Worm (Caenorhabditis elegans) whole organism, L4 larva: ENCODE measurements around the gene srh-223.

Experiments
- D1046.2 ChIP-seq: fragments of 200-800 bp; sonication (Bioruptor generic); IDR thresholded peaks from 2 replicates; pipeline ENCODE4 v1.3.6; 2022; ENCODE audit warnings: missing genetic modification characterization, missing compliant biosample characterization
- F26F4.8 ChIP-seq: fragments of 200-800 bp; sonication (Bioruptor generic); conservative IDR thresholded peaks from 2 replicates; pipeline ENCODE4 v1.3.6; 2022; ENCODE audit warnings: missing genetic modification characterization, missing compliant biosample characterization
- F49E8.2 ChIP-seq: sonication (generic microtip); optimal IDR thresholded peaks from 2 replicates; lab custom pipeline; 2016; ENCODE audit warnings: missing compliant biosample characterization, mild to moderate bottlenecking, missing genetic modification characterization, borderline replicate concordance
- Y75B8A.6 ChIP-seq: fragments of 200-800 bp; sonication (Bioruptor generic); IDR thresholded peaks from 2 replicates; pipeline ENCODE4 v1.3.6; 2022; ENCODE audit warnings: missing genetic modification reagents, missing genetic modification characterization, missing compliant biosample characterization
- ZK546.5 ChIP-seq, 2 experiments: sonication (generic microtip); optimal IDR thresholded peaks; 2 replicates each; lab custom pipeline; 2017; ENCODE audit warnings: missing biosample characterization in 2 of 2, missing genetic modification characterization in 2 of 2
- aha-1 ChIP-seq: fragments of 150-350 bp; peaks from one replicate; lab custom pipeline; 2014; ENCODE audit warnings: missing biosample characterization, missing genetic modification characterization
- aly-2 ChIP-seq: sonication (generic microtip); optimal IDR thresholded peaks from 2 replicates; lab custom pipeline; 2018; ENCODE audit warnings: missing biosample characterization, missing genetic modification characterization
- ama-1 ChIP-seq: fragments of 150-350 bp; optimal IDR thresholded peaks from 2 replicates; lab custom pipeline; 2014; ENCODE audit warnings: inconsistent platforms, mixed read lengths
- arid-1 ChIP-seq: fragments of 200-800 bp; sonication (Bioruptor generic); conservative IDR thresholded peaks from 2 replicates; pipeline ENCODE4 v1.3.6; 2022; ENCODE audit warnings: missing genetic modification reagents, missing genetic modification characterization, missing compliant biosample characterization
- attf-4 ChIP-seq: sonication (generic microtip); optimal IDR thresholded peaks from 3 replicates; lab custom pipeline; 2017; ENCODE audit warnings: missing biosample characterization, missing genetic modification characterization
- ceh-28 ChIP-seq: fragments of 150-350 bp; optimal IDR thresholded peaks from 2 replicates; lab custom pipeline; 2014; ENCODE audit warnings: missing biosample characterization, missing genetic modification reagents, missing genetic modification characterization
- ceh-32 ChIP-seq: sonication (generic microtip); optimal IDR thresholded peaks from 2 replicates; lab custom pipeline; 2016; ENCODE audit warnings: mild to moderate bottlenecking, missing genetic modification characterization, missing compliant biosample characterization; ENCODE audit not compliant: poor library complexity
- ceh-44 ChIP-seq: fragments of 200-800 bp; sonication (Bioruptor generic); IDR thresholded peaks from 2 replicates; pipeline ENCODE4 v1.3.6; 2022; ENCODE audit warnings: missing genetic modification reagents, missing genetic modification characterization, missing compliant biosample characterization
- ceh-62 ChIP-seq: sonication (generic microtip); optimal IDR thresholded peaks from 2 replicates; lab custom pipeline; 2017; ENCODE audit warnings: missing biosample characterization, missing genetic modification characterization
- ceh-82 ChIP-seq: sonication (generic microtip); optimal IDR thresholded peaks from 2 replicates; lab custom pipeline; 2017; ENCODE audit warnings: missing biosample characterization, missing genetic modification characterization
- daf-12 ChIP-seq: fragments of 150-350 bp; optimal IDR thresholded peaks from 2 replicates; lab custom pipeline; 2014; ENCODE audit warnings: missing biosample characterization, missing genetic modification reagents, missing genetic modification characterization
- daf-16 ChIP-seq, 3 experiments: sonication (generic microtip); optimal IDR thresholded peaks; 2 replicates each; lab custom pipeline; 2016 to 2017; ENCODE audit warnings: missing genetic modification characterization in 3 of 3, missing genetic modification reagents in 3 of 3, mild to moderate bottlenecking in 2 of 3, missing compliant biosample characterization in 2 of 3, missing biosample characterization in 1 of 3, moderate library complexity in 1 of 3
- daf-19 ChIP-seq: fragments of 200-800 bp; sonication (Bioruptor generic); conservative IDR thresholded peaks from 2 replicates; pipeline ENCODE4 v1.3.6; 2022; ENCODE audit warnings: missing genetic modification characterization, missing compliant biosample characterization
- daf-8 ChIP-seq: fragments of 200-800 bp; sonication (Bioruptor generic); IDR thresholded peaks from 2 replicates; pipeline ENCODE4 v1.3.6; 2022; ENCODE audit warnings: missing genetic modification characterization, missing compliant biosample characterization
- dmd-6 ChIP-seq: fragments of 200-800 bp; sonication (Bioruptor generic); IDR thresholded peaks from 2 replicates; pipeline ENCODE4 v1.3.6; 2022; ENCODE audit warnings: missing genetic modification reagents, missing genetic modification characterization, missing compliant biosample characterization
- dmd-8 ChIP-seq: fragments of 200-800 bp; sonication (Bioruptor generic); IDR thresholded peaks from 2 replicates; pipeline ENCODE4 v1.3.6; 2022; ENCODE audit warnings: missing genetic modification characterization, missing compliant biosample characterization
- dve-1 ChIP-seq: sonication (generic microtip); optimal IDR thresholded peaks from 2 replicates; lab custom pipeline; 2017; ENCODE audit warnings: antibody characterized with exemption, mild to moderate bottlenecking, missing genetic modification characterization, missing compliant biosample characterization; ENCODE audit not compliant: insufficient read depth
- fkh-10 ChIP-seq: fragments of 150-350 bp; optimal IDR thresholded peaks from 2 replicates; lab custom pipeline; 2014; ENCODE audit warnings: missing biosample characterization, missing genetic modification reagents, missing genetic modification characterization
- hif-1 ChIP-seq, 2 experiments: sonication (generic microtip); optimal IDR thresholded peaks; 2 replicates each; lab custom pipeline; 2016 to 2017; ENCODE audit warnings: missing compliant biosample characterization in 2 of 2, missing genetic modification characterization in 2 of 2, missing genetic modification reagents in 2 of 2, missing genotype in 2 of 2, mild to moderate bottlenecking in 1 of 2
- hlh-11 ChIP-seq: fragments of 200-800 bp; sonication (Bioruptor generic); optimal IDR thresholded peaks from 2 replicates; lab custom pipeline; 2018; ENCODE audit warnings: mild to moderate bottlenecking, missing genetic modification characterization, missing compliant biosample characterization
- hlh-30 ChIP-seq: sonication (generic microtip); optimal IDR thresholded peaks from 2 replicates; lab custom pipeline; 2017; ENCODE audit warnings: antibody characterized with exemption, mild to moderate bottlenecking, missing genetic modification characterization, missing compliant biosample characterization; ENCODE audit not compliant: insufficient read depth
- hmg-1.1 ChIP-seq: fragments of 200-800 bp; sonication (Bioruptor generic); IDR thresholded peaks from 2 replicates; pipeline ENCODE4 v1.3.6; 2022; ENCODE audit warnings: missing genetic modification reagents, missing genetic modification characterization, missing compliant biosample characterization
- lsy-2 ChIP-seq, 2 experiments: fragments of 150-350 bp in 1 of 2; sonication (generic microtip) in 1 of 2; optimal IDR thresholded peaks; 2 replicates each; lab custom pipeline; 2014 to 2017; ENCODE audit warnings: missing biosample characterization in 2 of 2, missing genetic modification characterization in 2 of 2
- madf-5 ChIP-seq, 2 experiments: fragments of 200-800 bp; sonication (Bioruptor generic); IDR thresholded peaks; 2 replicates each; pipeline ENCODE4 v1.3.6; 2022; ENCODE audit warnings: missing compliant biosample characterization in 2 of 2, missing genetic modification characterization in 2 of 2
- mdl-1 ChIP-seq, 2 experiments: fragments of 150-350 bp in 1 of 2; sonication (generic microtip) in 1 of 2; optimal IDR thresholded peaks; 2 replicates each; lab custom pipeline; 2014 to 2017; ENCODE audit warnings: missing biosample characterization in 2 of 2, missing genetic modification characterization in 2 of 2
- mes-2 ChIP-seq: sonication (generic microtip); optimal IDR thresholded peaks from 2 replicates; lab custom pipeline; 2016; ENCODE audit warnings: missing genotype, mild to moderate bottlenecking, missing genetic modification characterization, missing compliant biosample characterization; ENCODE audit not compliant: poor library complexity, severe bottlenecking
- mxl-3 ChIP-seq: fragments of 200-800 bp; sonication (Bioruptor generic); optimal IDR thresholded peaks from 2 replicates; lab custom pipeline; 2018; ENCODE audit warnings: mild to moderate bottlenecking, missing genetic modification characterization, missing compliant biosample characterization
- nhr-10 ChIP-seq: fragments of 150-350 bp; optimal IDR thresholded peaks from 2 replicates; lab custom pipeline; 2014; ENCODE audit warnings: missing biosample characterization, missing genetic modification characterization
- nhr-11 ChIP-seq: fragments of 150-350 bp; optimal IDR thresholded peaks from 2 replicates; lab custom pipeline; 2014; ENCODE audit warnings: missing biosample characterization, missing genetic modification characterization
- nhr-237 ChIP-seq: sonication (generic microtip); optimal IDR thresholded peaks from 2 replicates; lab custom pipeline; 2017; ENCODE audit warnings: missing biosample characterization, missing genetic modification characterization
- nhr-28 ChIP-seq: fragments of 150-350 bp; optimal IDR thresholded peaks from 2 replicates; lab custom pipeline; 2014; ENCODE audit warnings: missing biosample characterization, missing genetic modification characterization
- nhr-76 ChIP-seq: fragments of 150-350 bp; optimal IDR thresholded peaks from 2 replicates; lab custom pipeline; 2014; ENCODE audit warnings: missing biosample characterization, missing genetic modification characterization
- nhr-77 ChIP-seq: fragments of 150-350 bp; optimal IDR thresholded peaks from 2 replicates; lab custom pipeline; 2014; ENCODE audit warnings: missing biosample characterization, missing genetic modification characterization
- pqm-1 ChIP-seq: sonication (generic microtip); optimal IDR thresholded peaks from 2 replicates; lab custom pipeline; 2017; ENCODE audit warnings: missing biosample characterization, missing genetic modification characterization
- rbr-2 ChIP-seq: sonication (generic microtip); optimal IDR thresholded peaks from 2 replicates; lab custom pipeline; 2016; ENCODE audit warnings: missing genotype, missing genetic modification characterization, missing compliant biosample characterization
- spr-1 ChIP-seq: sonication (generic microtip); optimal IDR thresholded peaks from 2 replicates; lab custom pipeline; 2016; ENCODE audit warnings: mild to moderate bottlenecking, missing genetic modification characterization, missing compliant biosample characterization
- spr-3 ChIP-seq: fragments of 200-800 bp; sonication (Bioruptor generic); optimal IDR thresholded peaks from 2 replicates; lab custom pipeline; 2018; ENCODE audit warnings: mild to moderate bottlenecking, missing genetic modification characterization, missing compliant biosample characterization
- unc-130 ChIP-seq: sonication (generic microtip); optimal IDR thresholded peaks from 2 replicates; lab custom pipeline; 2016; ENCODE audit warnings: missing genetic modification reagents, missing genetic modification characterization, missing compliant biosample characterization
- unc-39 ChIP-seq: sonication (generic microtip); optimal IDR thresholded peaks from 2 replicates; lab custom pipeline; 2017; ENCODE audit warnings: missing biosample characterization, missing genetic modification characterization
- unc-62 ChIP-seq, 3 experiments: fragments of 150-350 bp in 1 of 3; sonication (generic microtip); optimal IDR thresholded peaks in 2 of 3; peaks in 1 of 3; 1 replicate in 1 of 3; 2 replicates in 2 of 3; lab custom pipeline; 2014 to 2017; ENCODE audit warnings: missing biosample characterization in 3 of 3, missing genetic modification characterization in 3 of 3, missing genetic modification reagents in 3 of 3, missing genotype in 1 of 3
- zag-1 ChIP-seq: fragments of 150-350 bp; optimal IDR thresholded peaks from 2 replicates; lab custom pipeline; 2014; ENCODE audit warnings: missing biosample characterization, missing genetic modification characterization
- zip-2 ChIP-seq: fragments of 150-350 bp; optimal IDR thresholded peaks from 2 replicates; lab custom pipeline; 2014; ENCODE audit warnings: missing biosample characterization, missing genetic modification characterization
- ztf-7 ChIP-seq: fragments of 150-350 bp; optimal IDR thresholded peaks from 2 replicates; lab custom pipeline; 2014; ENCODE audit warnings: missing biosample characterization, missing genetic modification characterization

srh-223 gene

ce11 chrIV:4025923-4026322 is 44.2 kb downstream of the srh-223 start (continued):
- TF ChIP-seq attf-4, result no peak
- 0 out of 2 replicates have a peak, but pooled peaks have one; percentile 33 for TF ChIP-seq arid-1 (GFP tag; lab: Robert Waterston, UW)
- TF ChIP-seq dve-1 (tag; lab: Kevin White, UChicago), result peak; percentile 87
- TF ChIP-seq ceh-44, result no peak
- no peak for TF ChIP-seq daf-8 (GFP tag; lab: Robert Waterston, UW)
- no peak for TF ChIP-seq unc-130 (GFP tag; lab: Kevin White, UChicago)

DNA sequence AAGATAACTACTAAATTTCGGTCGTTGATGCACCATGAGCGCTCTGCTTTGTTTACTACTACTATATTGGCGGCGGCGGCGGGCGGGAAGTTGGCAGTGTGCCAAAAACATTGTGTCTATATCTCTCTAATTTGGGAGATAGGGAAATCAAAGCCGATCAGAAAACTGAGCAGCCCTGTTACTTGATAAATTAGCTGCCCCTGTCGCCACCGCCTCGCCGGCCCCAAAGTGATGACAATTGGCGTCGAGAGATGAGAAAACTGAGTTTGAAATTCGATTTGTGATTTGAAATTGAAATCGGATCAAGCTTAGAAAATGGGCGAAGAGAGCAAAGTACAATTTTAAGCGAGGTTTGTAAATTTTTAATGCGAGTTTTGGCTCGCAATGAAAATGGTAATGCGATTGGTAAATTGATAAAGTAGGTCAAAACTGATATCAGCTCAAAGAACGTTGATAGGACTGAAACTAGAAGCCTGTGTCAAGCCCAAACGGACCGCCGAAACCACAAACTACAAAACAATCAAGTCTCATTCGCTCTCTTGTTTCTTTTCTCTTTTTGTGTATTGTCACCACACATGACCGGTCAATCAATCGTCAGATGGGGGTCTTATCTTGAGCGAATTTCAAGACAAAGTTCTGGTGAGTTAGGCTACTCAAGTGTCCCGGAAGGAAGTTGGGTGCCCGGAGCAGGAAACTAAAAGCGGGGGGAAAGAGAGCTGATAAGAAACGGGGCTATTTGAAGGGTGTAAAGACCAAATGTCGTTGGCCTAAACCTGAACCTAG is 45.6 kb downstream of the srh-223 start:
- TF ChIP-seq aly-2 (no peak), ceh-44 (no peak), madf-5 (GFP tag; IDR thresholded peaks at IDR 0.05; lab: Robert Waterston, UW) (no peak), hlh-11 (tag; lab: Kevin White, UChicago) (peak; percentile 54), hif-1 (tag; optimal IDR thresholded peaks at IDR 0.05; lab: Kevin White, UChicago) (no peak), spr-3 (no peak), nhr-10 (tag; lab: Kevin White, UChicago) (no peak), hmg-1.1 (GFP tag; lab: Robert Waterston, UW) (no peak), nhr-28 (tag; lab: Kevin White, UChicago) (peak; percentile 82), mes-2 (tag; lab: Kevin White, UChicago) (peak; percentile 13), zag-1 (no peak), daf-19 (GFP tag; lab: Robert Waterston, UW) (no peak), ZK546.5 (tag; optimal IDR thresholded peaks at IDR 0.05; lab: Kevin White, UChicago) (no peak), nhr-76 (tag; lab: Kevin White, UChicago) (no peak), lsy-2 (tag; optimal IDR thresholded peaks at IDR 0.05; lab: Kevin White, UChicago) (no peak), nhr-11 (no peak), unc-62 (GFP tag; optimal IDR thresholded peaks at IDR 0.05 in 1 of 2; lab: Kevin White, UChicago) (peak in 1 of 2 experiments; percentile 3), unc-62 (tag; optimal IDR thresholded peaks at IDR 0.05; lab: Kevin White, UChicago) (no peak), ztf-7 (tag; lab: Kevin White, UChicago) (no peak), unc-39 (tag; lab: Kevin White, UChicago) (no peak), zip-2 (tag; lab: Kevin White, UChicago) (no peak), mxl-3 (GFP tag; lab: Kevin White, UChicago) (no peak), fkh-10 (GFP tag; lab: Kevin White, UChicago) (no peak), dmd-8 (GFP tag; lab: Robert Waterston, UW) (no peak), daf-12 (tag; lab: Kevin White, UChicago) (no peak), nhr-77 (tag; lab: Kevin White, UChicago) (no peak), rbr-2 (tag; lab: Kevin White, UChicago) (no peak), daf-16 (GFP tag; optimal IDR thresholded peaks at IDR 0.05; lab: Kevin White, UChicago) (peak in 1 of 2 experiments; percentile 20), daf-16 (tag; optimal IDR thresholded peaks at IDR 0.05; lab: Kevin White, UChicago) (peak; percentile 57), D1046.2 (GFP tag; lab: Robert Waterston, UW) (no peak), dmd-6 (GFP tag; lab: Robert Waterston, UW) (peak; percentile 75), F49E8.2 (tag; lab: Kevin White, UChicago) (no peak), aha-1 (tag; lab: Kevin White, UChicago) (peak; percentile 90), ama-1 (lab: Kevin White, UChicago) (no peak), ceh-82 (tag; lab: Kevin White, UChicago) (no peak), ceh-62 (no peak), nhr-237 (tag; lab: Kevin White, UChicago) (no peak), pqm-1 (tag; lab: Kevin White, UChicago) (no peak), ceh-32 (tag; lab: Kevin White, UChicago) (no peak), Y75B8A.6 (GFP tag; lab: Robert Waterston, UW) (no peak), spr-1 (tag; lab: Kevin White, UChicago) (no peak), hlh-30 (tag; lab: Kevin White, UChicago) (no peak), F26F4.8 (GFP tag; lab: Robert Waterston, UW) (no peak), ceh-28 (tag; lab: Kevin White, UChicago) (no peak), mdl-1 (tag; optimal IDR thresholded peaks at IDR 0.05; lab: Kevin White, UChicago) (no peak)
